Worm (Caenorhabditis elegans) whole organism, dauer: Measurements from ENCODE around the gene taf-11.1.

ENCODE experiments used
- unc-62 ChIP-seq: sonication (generic microtip); optimal IDR thresholded peaks from 2 replicates; lab custom pipeline; 2017; ENCODE audit warnings: missing biosample characterization, missing genetic modification reagents, missing genetic modification characterization

taf-11.1 gene

ce11 chrX:4246867-4247591 is 7.9 kb upstream of the taf-11.1 start, which contains the start of gene F48D6.4:
Gene F48D6.4 (minus strand): TSS chrX:4247212.
- TF ChIP-seq unc-62 = no peak

DNA sequence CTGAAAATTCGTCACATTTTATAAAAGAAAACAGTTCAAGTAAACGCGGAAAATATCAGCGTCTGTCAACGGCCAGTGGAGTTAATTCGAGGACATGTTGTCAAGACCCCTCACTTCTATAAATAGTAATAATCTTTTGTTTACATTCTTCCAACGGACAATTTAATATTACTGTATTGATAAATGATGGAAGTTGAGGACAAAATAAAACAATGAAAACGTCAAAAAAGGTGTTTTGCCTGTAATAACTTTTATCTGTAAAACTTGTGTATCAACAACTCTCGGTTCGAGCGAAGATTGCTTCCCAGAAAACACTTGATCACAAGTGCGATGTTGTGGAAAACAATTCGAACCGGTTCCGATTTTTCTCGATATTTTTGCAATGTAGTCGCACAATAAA is 6.6 kb upstream of the taf-11.1 start:
- no peak for TF ChIP-seq unc-62

ce11 chrX:4248949-4249348 is 6.0 kb upstream of the taf-11.1 start, which contains the start of gene hlh-13:
Gene hlh-13 (plus strand): TSS chrX:4249249.
- TF ChIP-seq unc-62 = no peak

DNA sequence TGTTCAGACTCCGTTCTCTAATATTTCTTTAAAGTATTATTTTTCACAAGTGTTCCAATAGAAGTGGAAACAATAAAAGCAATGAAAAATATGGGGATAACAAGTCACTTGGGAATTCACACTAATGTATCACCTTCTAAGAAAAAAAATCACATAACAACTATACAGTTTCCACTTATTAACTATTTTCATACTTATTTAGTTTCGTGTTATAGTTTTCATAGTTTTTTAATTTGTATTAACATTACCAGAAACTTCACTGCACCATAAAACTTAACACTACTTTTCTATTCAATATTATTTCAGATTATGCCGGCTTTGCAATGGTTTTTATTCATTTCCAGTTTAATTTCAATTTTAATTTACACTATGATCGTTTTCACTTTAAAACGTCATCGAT is 2.9 kb upstream of the taf-11.1 start, which contains the start of gene srv-5:
TSS of gene srv-5 (plus strand) at position 301 of the 400 bp plus-strand sequence.
- no peak for TF ChIP-seq unc-62

DNA sequence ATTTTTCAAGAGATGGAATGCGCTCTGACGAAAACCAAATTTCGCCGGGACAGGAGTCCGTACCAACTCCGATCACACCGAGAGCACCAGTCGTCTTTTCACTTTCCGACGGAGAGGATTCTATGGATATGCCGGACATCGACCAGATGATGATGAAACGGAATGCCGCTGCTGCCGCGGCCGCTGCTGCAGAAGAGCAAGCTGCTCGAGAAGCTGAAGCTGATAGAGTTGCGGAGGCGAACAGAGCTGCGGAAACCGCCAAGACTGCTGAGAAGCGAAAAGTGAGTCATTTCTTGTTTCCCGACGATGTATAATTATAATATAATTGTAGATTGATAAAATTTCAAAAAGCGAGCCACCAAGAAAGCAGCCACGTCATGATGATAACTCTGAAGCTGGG is 396 bp downstream of the taf-11.1 start:
- no peak for TF ChIP-seq unc-62

- no peak for TF ChIP-seq unc-62
These were observed 1.8 kb downstream of the taf-11.1 start, which contains the start of gene srv-6 for ce11 chrX:4256761-4257160. Gene srv-6 (plus strand): TSS chrX:4257061.

- TF ChIP-seq unc-62 = no peak
These were observed 5.3 kb downstream of the taf-11.1 start, which contains the start of gene C52B9.4 for ce11 chrX:4260297-4260696. Gene C52B9.4 (plus strand): TSS chrX:4260652.

DNA sequence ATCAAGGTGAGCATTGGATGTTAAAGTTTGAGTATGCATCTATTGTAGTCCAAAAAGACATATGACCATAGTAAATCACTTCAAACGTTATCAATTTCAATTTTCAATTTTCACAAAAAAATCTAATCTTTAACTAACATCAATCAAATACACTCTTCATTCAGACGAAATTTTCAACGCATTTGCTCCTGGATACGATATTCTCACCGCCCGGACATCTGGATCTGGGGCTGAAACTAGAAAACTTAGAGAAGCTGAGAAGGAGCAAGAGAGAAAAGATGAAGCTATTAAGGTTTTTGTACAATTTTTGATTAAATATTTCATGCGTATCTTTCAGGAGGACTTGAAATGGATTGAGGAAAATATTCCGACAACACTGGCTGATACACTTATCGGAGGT is 8.8 kb downstream of the taf-11.1 start:
- TF ChIP-seq unc-62 = no peak

DNA sequence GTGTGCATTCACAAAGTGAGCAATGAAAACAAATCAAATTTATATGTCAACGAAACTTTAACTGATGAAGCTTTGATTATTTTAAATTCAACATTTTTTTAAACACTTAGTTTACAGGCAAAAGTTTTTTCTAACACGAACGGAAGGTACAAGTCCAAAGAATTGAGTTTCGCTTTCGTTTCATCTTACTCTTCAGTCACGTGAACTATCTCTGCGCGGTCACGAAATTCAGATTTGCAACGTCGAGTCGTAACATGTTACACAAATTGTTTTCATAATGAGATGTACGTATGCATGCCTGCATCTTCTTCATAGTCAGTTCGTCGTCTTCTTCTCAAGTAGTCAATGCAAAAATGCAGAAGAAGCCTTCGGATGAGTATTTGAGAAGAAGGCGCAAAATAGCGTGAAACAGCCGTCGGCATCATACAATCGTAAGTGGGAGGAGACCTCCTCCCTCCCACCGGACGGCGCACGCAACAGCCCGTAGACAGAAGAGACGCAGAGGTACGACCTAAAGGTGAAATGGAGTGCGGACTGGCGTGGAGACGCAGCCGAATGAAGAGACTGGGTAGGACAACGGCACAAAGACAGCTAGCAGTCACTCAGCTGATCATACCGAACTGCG is 10.4 kb downstream of the taf-11.1 start, which contains the start of gene coel-1:
TSS of gene coel-1 (plus strand) at position 381 of the 625 bp plus-strand sequence.
- no peak for TF ChIP-seq unc-62

DNA sequence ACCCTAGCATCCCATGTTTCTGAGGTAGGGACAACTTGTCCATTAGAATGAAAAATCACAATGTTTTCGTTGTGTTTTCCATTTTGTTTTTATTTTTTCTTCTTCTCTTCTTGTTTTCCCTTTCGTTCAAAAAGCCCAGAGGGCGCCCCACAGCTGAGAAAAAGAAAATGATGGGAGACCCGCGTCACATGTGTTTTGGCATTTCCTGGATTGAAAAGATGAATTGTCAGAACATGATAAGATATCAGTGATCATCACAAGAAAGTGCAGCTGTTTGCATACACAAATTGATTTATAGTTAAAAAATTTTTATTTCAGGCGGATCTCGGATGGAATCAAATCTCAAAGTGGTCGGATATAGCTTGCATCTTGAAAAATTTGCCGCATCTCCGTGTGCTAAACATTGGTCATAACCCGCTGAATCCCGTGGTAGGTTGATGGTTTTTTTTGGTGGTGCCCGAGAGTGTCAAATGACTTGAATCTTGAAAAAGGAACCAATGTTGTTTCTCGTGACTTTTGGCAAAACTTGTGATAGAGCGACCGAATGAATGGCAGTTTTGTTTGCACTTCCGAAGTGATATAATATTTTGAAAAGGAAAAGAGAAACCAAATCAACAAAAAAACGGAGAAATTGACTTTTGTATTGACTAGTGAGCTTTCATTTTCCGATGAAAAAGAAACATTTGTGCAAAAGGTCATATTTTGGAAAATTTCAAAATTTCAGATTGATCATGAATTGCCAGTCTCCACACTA is 11.4 kb downstream of the taf-11.1 start:
- no peak for TF ChIP-seq unc-62

DNA sequence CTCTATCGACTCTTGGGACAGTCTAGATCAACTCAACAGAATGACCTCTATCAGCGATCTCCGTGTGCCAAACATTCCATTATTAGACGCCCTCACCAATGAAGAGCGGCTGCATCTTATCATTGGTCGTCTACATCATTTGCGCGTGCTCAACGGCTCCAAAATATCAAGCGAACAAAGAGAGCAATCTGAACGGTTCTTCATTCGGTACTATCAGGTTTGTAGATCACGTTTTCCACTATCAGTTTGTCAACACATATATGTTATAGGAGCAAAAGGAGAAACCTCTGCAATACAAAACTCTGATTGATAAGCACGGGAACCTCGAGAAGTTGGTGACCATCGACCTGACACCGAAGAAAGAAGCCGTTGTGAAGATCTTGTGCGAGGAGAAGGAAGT is 13.4 kb downstream of the taf-11.1 start:
- TF ChIP-seq unc-62 = no peak

ce11 chrX:4273614-4274013 is 18.6 kb downstream of the taf-11.1 start, which contains the start of gene C52B9.10:
Gene C52B9.10 (plus strand): TSS chrX:4273914.
- no peak for TF ChIP-seq unc-62

- no peak for TF ChIP-seq unc-62
These were observed 19.1 kb downstream of the taf-11.1 start, which contains the start of gene mec-18 for ce11 chrX:4274116-4274515. Gene mec-18 (minus strand): TSS chrX:4274216.

DNA sequence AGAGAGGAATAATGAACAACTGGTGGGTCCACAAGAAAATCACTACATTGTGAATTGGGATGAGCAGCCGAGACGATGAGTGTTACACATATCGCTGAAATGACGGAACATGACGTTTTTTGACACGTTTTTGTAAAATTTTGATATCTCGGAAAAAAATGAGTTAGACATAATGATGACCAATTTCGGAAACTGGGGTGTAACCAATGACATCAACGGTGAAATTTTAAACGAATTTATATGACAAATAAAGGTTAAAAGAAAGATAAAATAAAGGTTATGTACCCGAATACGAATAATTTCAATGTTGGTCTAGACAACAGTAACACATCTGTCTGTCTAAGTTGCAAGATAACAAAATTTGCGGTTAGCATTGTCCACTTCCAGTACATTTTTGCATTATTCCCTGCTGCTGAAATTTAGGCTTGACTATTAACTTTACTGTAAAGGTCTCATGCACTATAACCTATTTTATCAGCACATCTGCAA is 24.4 kb downstream of the taf-11.1 start, which contains the start of the genes twk-28 and ets-9:
TSS of gene twk-28 (minus strand) at position 51 of the 489 bp plus-strand sequence.
TSS of gene ets-9 (plus strand) at position 410 of the 489 bp plus-strand sequence.
- TF ChIP-seq unc-62 = no peak

ce11 chrX:4282380-4282779 is 27.4 kb downstream of the taf-11.1 start, which contains the start of gene C52B9.19:
Gene C52B9.19 (plus strand): TSS chrX:4282555.
- no peak for TF ChIP-seq unc-62

ce11 chrX:4283989-4284388 is 29.0 kb downstream of the taf-11.1 start, which contains the start of gene ets-10:
Gene ets-10 (plus strand): TSS chrX:4284189.
- no peak for TF ChIP-seq unc-62
